Worm (Caenorhabditis elegans) whole organism, L4 larva: ENCODE measurements around the gene M04D8.5.

Experiments
- F10B5.3 ChIP-seq: sonication (generic microtip); optimal IDR thresholded peaks from 2 replicates; lab custom pipeline; 2016; ENCODE audit warnings: mild to moderate bottlenecking, missing genetic modification characterization, missing compliant biosample characterization
- F37D6.2 ChIP-seq: sonication (generic microtip); optimal IDR thresholded peaks from 2 replicates; lab custom pipeline; 2016; ENCODE audit warnings: mild to moderate bottlenecking, missing genetic modification characterization, missing compliant biosample characterization
- F44E2.7 ChIP-seq: fragments of 200-800 bp; sonication (Bioruptor generic); IDR thresholded peaks from 2 replicates; pipeline ENCODE4 v2.1.2; 2022; ENCODE audit warnings: missing genetic modification characterization, missing compliant biosample characterization
- Y5F2A.4 ChIP-seq: fragments of 200-800 bp; sonication (Bioruptor generic); optimal IDR thresholded peaks from 2 replicates; lab custom pipeline; 2018; ENCODE audit warnings: mild to moderate bottlenecking, missing genetic modification characterization, missing compliant biosample characterization
- ZK546.5 ChIP-seq, 2 experiments: sonication (generic microtip); optimal IDR thresholded peaks; 2 replicates each; lab custom pipeline; 2017; ENCODE audit warnings: missing biosample characterization in 2 of 2, missing genetic modification characterization in 2 of 2
- aha-1 ChIP-seq: fragments of 150-350 bp; peaks from one replicate; lab custom pipeline; 2014; ENCODE audit warnings: missing biosample characterization, missing genetic modification characterization
- ama-1 ChIP-seq: fragments of 150-350 bp; optimal IDR thresholded peaks from 2 replicates; lab custom pipeline; 2014; ENCODE audit warnings: inconsistent platforms, mixed read lengths
- arid-1 ChIP-seq: fragments of 200-800 bp; sonication (Bioruptor generic); conservative IDR thresholded peaks from 2 replicates; pipeline ENCODE4 v1.3.6; 2022; ENCODE audit warnings: missing genetic modification reagents, missing genetic modification characterization, missing compliant biosample characterization
- ceh-20 ChIP-seq: fragments of 200-800 bp; sonication (Bioruptor generic); IDR thresholded peaks from 2 replicates; pipeline ENCODE4 v1.3.6; 2022; ENCODE audit warnings: missing genetic modification reagents, missing genetic modification characterization, missing compliant biosample characterization
- ceh-32 ChIP-seq: sonication (generic microtip); optimal IDR thresholded peaks from 2 replicates; lab custom pipeline; 2016; ENCODE audit warnings: mild to moderate bottlenecking, missing genetic modification characterization, missing compliant biosample characterization; ENCODE audit not compliant: poor library complexity
- daf-16 ChIP-seq, 3 experiments: sonication (generic microtip); optimal IDR thresholded peaks; 2 replicates each; lab custom pipeline; 2016 to 2017; ENCODE audit warnings: missing genetic modification characterization in 3 of 3, missing genetic modification reagents in 3 of 3, mild to moderate bottlenecking in 2 of 3, missing compliant biosample characterization in 2 of 3, missing biosample characterization in 1 of 3, moderate library complexity in 1 of 3
- daf-8 ChIP-seq: fragments of 200-800 bp; sonication (Bioruptor generic); IDR thresholded peaks from 2 replicates; pipeline ENCODE4 v1.3.6; 2022; ENCODE audit warnings: missing genetic modification characterization, missing compliant biosample characterization
- dmd-6 ChIP-seq: fragments of 200-800 bp; sonication (Bioruptor generic); IDR thresholded peaks from 2 replicates; pipeline ENCODE4 v1.3.6; 2022; ENCODE audit warnings: missing genetic modification reagents, missing genetic modification characterization, missing compliant biosample characterization
- dmd-9 ChIP-seq: fragments of 200-800 bp; sonication (Bioruptor generic); IDR thresholded peaks from 2 replicates; pipeline ENCODE4 v1.3.6; 2022; ENCODE audit warnings: missing genetic modification reagents, missing genetic modification characterization, missing compliant biosample characterization
- egl-27 ChIP-seq: sonication (generic microtip); optimal IDR thresholded peaks from 3 replicates; lab custom pipeline; 2017; ENCODE audit warnings: missing biosample characterization, missing genetic modification reagents, missing genetic modification characterization
- egl-43 ChIP-seq: fragments of 200-800 bp; sonication (Bioruptor generic); IDR thresholded peaks from 2 replicates; pipeline ENCODE4 v1.3.6; 2022; ENCODE audit warnings: missing genetic modification reagents, missing genetic modification characterization, missing compliant biosample characterization
- fkh-10 ChIP-seq: fragments of 150-350 bp; optimal IDR thresholded peaks from 2 replicates; lab custom pipeline; 2014; ENCODE audit warnings: missing biosample characterization, missing genetic modification reagents, missing genetic modification characterization
- hlh-11 ChIP-seq: fragments of 200-800 bp; sonication (Bioruptor generic); optimal IDR thresholded peaks from 2 replicates; lab custom pipeline; 2018; ENCODE audit warnings: mild to moderate bottlenecking, missing genetic modification characterization, missing compliant biosample characterization
- mdl-1 ChIP-seq, 2 experiments: fragments of 150-350 bp in 1 of 2; sonication (generic microtip) in 1 of 2; optimal IDR thresholded peaks; 2 replicates each; lab custom pipeline; 2014 to 2017; ENCODE audit warnings: missing biosample characterization in 2 of 2, missing genetic modification characterization in 2 of 2
- mdt-29 ChIP-seq: fragments of 200-800 bp; sonication (Bioruptor generic); IDR thresholded peaks from 2 replicates; pipeline ENCODE4 v1.3.6; 2022; ENCODE audit warnings: missing genetic modification reagents, missing genetic modification characterization, missing compliant biosample characterization
- mes-2 ChIP-seq: sonication (generic microtip); optimal IDR thresholded peaks from 2 replicates; lab custom pipeline; 2016; ENCODE audit warnings: missing genotype, mild to moderate bottlenecking, missing genetic modification characterization, missing compliant biosample characterization; ENCODE audit not compliant: poor library complexity, severe bottlenecking
- nhr-11 ChIP-seq: fragments of 150-350 bp; optimal IDR thresholded peaks from 2 replicates; lab custom pipeline; 2014; ENCODE audit warnings: missing biosample characterization, missing genetic modification characterization
- nhr-111 ChIP-seq: fragments of 200-800 bp; sonication (Bioruptor generic); optimal IDR thresholded peaks from 2 replicates; lab custom pipeline; 2018; ENCODE audit warnings: mild to moderate bottlenecking, missing genetic modification characterization, missing compliant biosample characterization
- nhr-48 ChIP-seq: sonication (generic microtip); optimal IDR thresholded peaks from 2 replicates; lab custom pipeline; 2016; ENCODE audit warnings: mild to moderate bottlenecking, missing genetic modification characterization, missing compliant biosample characterization
- nhr-6 ChIP-seq: fragments of 150-350 bp; optimal IDR thresholded peaks from 2 replicates; lab custom pipeline; 2014; ENCODE audit warnings: missing biosample characterization, missing genetic modification characterization
- nhr-76 ChIP-seq: fragments of 150-350 bp; optimal IDR thresholded peaks from 2 replicates; lab custom pipeline; 2014; ENCODE audit warnings: missing biosample characterization, missing genetic modification characterization
- nhr-77 ChIP-seq: fragments of 150-350 bp; optimal IDR thresholded peaks from 2 replicates; lab custom pipeline; 2014; ENCODE audit warnings: missing biosample characterization, missing genetic modification characterization
- pha-4 ChIP-seq, 2 experiments: fragments of 150-350 bp in 1 of 2; fragments of 200-800 bp in 1 of 2; sonication (Bioruptor generic) in 1 of 2; IDR thresholded peaks in 1 of 2; optimal IDR thresholded peaks in 1 of 2; 2 replicates each; pipeline versions ENCODE4 v1.3.6 to Lab custom; 2014 to 2022; ENCODE audit warnings: missing genetic modification characterization in 2 of 2, missing genetic modification reagents in 2 of 2, missing biosample characterization in 1 of 2, missing compliant biosample characterization in 1 of 2
- php-3 ChIP-seq: fragments of 200-800 bp; sonication (Bioruptor generic); IDR thresholded peaks from 2 replicates; pipeline ENCODE4 v1.3.6; 2022; ENCODE audit warnings: missing genetic modification reagents, missing genetic modification characterization, missing compliant biosample characterization
- saeg-2 ChIP-seq: fragments of 200-800 bp; sonication (Bioruptor generic); IDR thresholded peaks from 2 replicates; pipeline ENCODE4 v1.3.6; 2022; ENCODE audit warnings: missing genetic modification reagents, missing genetic modification characterization, missing compliant biosample characterization
- tra-1 ChIP-seq: fragments of 200-800 bp; sonication (Bioruptor generic); IDR thresholded peaks from 2 replicates; pipeline ENCODE4 v1.3.6; 2022; ENCODE audit warnings: missing genetic modification reagents, missing genetic modification characterization, missing compliant biosample characterization
- unc-39 ChIP-seq: sonication (generic microtip); optimal IDR thresholded peaks from 2 replicates; lab custom pipeline; 2017; ENCODE audit warnings: missing biosample characterization, missing genetic modification characterization
- unc-62 ChIP-seq, 3 experiments: fragments of 150-350 bp in 1 of 3; sonication (generic microtip); optimal IDR thresholded peaks in 2 of 3; peaks in 1 of 3; 1 replicate in 1 of 3; 2 replicates in 2 of 3; lab custom pipeline; 2014 to 2017; ENCODE audit warnings: missing biosample characterization in 3 of 3, missing genetic modification characterization in 3 of 3, missing genetic modification reagents in 3 of 3, missing genotype in 1 of 3
- ztf-11 ChIP-seq: fragments of 150-350 bp; optimal IDR thresholded peaks from 2 replicates; lab custom pipeline; 2014; ENCODE audit warnings: missing biosample characterization, missing genetic modification characterization

The M04D8.5 gene

ce11 chrIII:10033213-10033612, at the start of gene M04D8.5:
Gene M04D8.5, minus strand, starts transcription at chrIII:10033313.
- no peak for TF ChIP-seq daf-8 (GFP tag; lab: Robert Waterston, UW)

- TF ChIP-seq dmd-6 (GFP tag; lab: Robert Waterston, UW) (peak; percentile 54), php-3 (GFP tag; lab: Robert Waterston, UW) (no peak), tra-1 (GFP tag; lab: Robert Waterston, UW) (peak; percentile 94)
Measured at ce11 chrIII:10078784-10079183, 45.7 kb upstream of the M04D8.5 start.

- TF ChIP-seq nhr-76 (tag; lab: Kevin White, UChicago) (no peak), pha-4 (GFP tag; IDR thresholded peaks at IDR 0.05; lab: Robert Waterston, UW) (no peak), pha-4 (tag; optimal IDR thresholded peaks at IDR 0.05; lab: Kevin White, UChicago) (no peak), nhr-11 (no peak), ceh-20 (GFP tag; lab: Robert Waterston, UW) (no peak), dmd-6 (GFP tag; lab: Robert Waterston, UW) (no peak), ama-1 (lab: Kevin White, UChicago) (no peak), dmd-9 (no peak), unc-39 (no peak), nhr-77 (tag; lab: Kevin White, UChicago) (no peak), Y5F2A.4 (GFP tag; lab: Kevin White, UChicago) (no peak), F44E2.7 (GFP tag; lab: Robert Waterston, UW) (no peak), daf-16 (GFP tag; optimal IDR thresholded peaks at IDR 0.05; lab: Kevin White, UChicago) (no peak), daf-16 (tag; optimal IDR thresholded peaks at IDR 0.05; lab: Kevin White, UChicago) (no peak), saeg-2 (GFP tag; lab: Robert Waterston, UW) (no peak), arid-1 (GFP tag; lab: Robert Waterston, UW) (no peak), nhr-6 (tag; lab: Kevin White, UChicago) (no peak), egl-43 (GFP tag; lab: Robert Waterston, UW) (no peak), egl-27 (tag; lab: Kevin White, UChicago) (no peak), ztf-11 (no peak), F37D6.2 (tag; lab: Kevin White, UChicago) (no peak), F10B5.3 (tag; lab: Kevin White, UChicago) (no peak)
- TF ChIP-seq, all 104 proteins: peak for 0
Measured at ce11 chrIII:10078151-10078550, 45.0 kb upstream of the M04D8.5 start, which contains the start of gene T16G12.9. Gene T16G12.9, minus strand, starts transcription at chrIII:10078251.

DNA sequence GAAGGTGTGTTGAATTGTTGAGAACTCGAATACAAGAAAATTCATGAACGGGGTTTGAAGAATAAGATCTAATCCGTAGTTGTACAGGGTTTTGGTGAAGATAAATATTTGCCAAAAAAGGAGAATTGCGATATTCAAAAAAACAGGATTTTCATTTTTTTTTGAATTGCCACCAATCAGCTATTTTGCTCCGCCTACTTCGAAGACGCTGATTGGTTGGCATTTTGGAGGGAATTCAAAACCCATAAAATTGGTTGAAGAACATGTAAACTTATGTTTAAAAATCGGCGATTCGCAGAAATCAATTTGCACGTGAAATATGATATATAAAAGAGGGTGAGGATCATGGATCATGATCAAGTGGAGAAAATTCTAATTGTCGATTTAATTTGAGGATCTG, 42.9 kb upstream of the M04D8.5 start:
- TF ChIP-seq mes-2 (tag; lab: Kevin White, UChicago) (no peak), ceh-32 (tag; lab: Kevin White, UChicago) (no peak), egl-27 (tag; lab: Kevin White, UChicago) (no peak), hlh-11 (tag; lab: Kevin White, UChicago) (no peak), unc-39 (no peak), nhr-111 (GFP tag; lab: Kevin White, UChicago) (no peak), mdt-29 (GFP tag; lab: Robert Waterston, UW) (no peak), mdl-1 (tag; optimal IDR thresholded peaks at IDR 0.05; lab: Kevin White, UChicago) (no peak), nhr-48 (tag; lab: Kevin White, UChicago) (no peak), fkh-10 (GFP tag; lab: Kevin White, UChicago) (no peak), unc-62 (GFP tag; optimal IDR thresholded peaks at IDR 0.05 in 1 of 2; lab: Kevin White, UChicago) (no peak), unc-62 (tag; optimal IDR thresholded peaks at IDR 0.05; lab: Kevin White, UChicago) (no peak)

DNA sequence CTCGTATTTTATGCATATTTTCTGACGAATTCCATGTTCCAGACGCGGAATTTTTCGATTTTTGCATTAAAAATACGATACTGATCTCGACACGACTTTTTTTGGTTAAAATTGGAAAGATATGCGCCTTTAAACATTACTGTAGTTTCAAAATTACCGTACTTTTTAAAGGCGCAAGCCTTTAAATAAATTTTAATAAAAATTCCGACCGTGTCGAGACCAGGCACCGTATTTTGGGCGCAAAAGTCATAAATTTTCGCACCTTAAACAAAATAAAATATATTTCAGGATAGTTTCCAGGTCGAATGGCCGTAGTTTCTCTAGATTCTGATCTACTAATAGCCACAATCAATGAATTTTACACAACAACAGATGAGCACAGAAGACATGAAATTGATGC, 36.2 kb upstream of the M04D8.5 start, which contains the start of gene T16G12.6:
T16G12.6 (plus strand) TSS at position 301 of the 400 bp plus-strand sequence.
- TF ChIP-seq hlh-11 (tag; lab: Kevin White, UChicago) (no peak), mes-2 (tag; lab: Kevin White, UChicago) (no peak), ZK546.5 (tag; optimal IDR thresholded peaks at IDR 0.05; lab: Kevin White, UChicago) (no peak), aha-1 (tag; lab: Kevin White, UChicago) (no peak), saeg-2 (GFP tag; lab: Robert Waterston, UW) (no peak), ama-1 (lab: Kevin White, UChicago) (no peak)
